Worm (Caenorhabditis elegans) whole organism, L4 larva: ENCODE results near the gene fat-7.

Experiments used
- R02D3.7 ChIP-seq: fragments of 150-350 bp; sonication (generic microtip); optimal IDR thresholded peaks from 3 replicates; lab custom pipeline; 2014; ENCODE audit warnings: missing biosample characterization, missing genetic modification characterization
- aly-2 ChIP-seq: sonication (generic microtip); optimal IDR thresholded peaks from 2 replicates; lab custom pipeline; 2018; ENCODE audit warnings: missing biosample characterization, missing genetic modification characterization
- cey-2 ChIP-seq: sonication (generic microtip); optimal IDR thresholded peaks from 3 replicates; lab custom pipeline; 2017; ENCODE audit warnings: missing genetic modification characterization, mild to moderate bottlenecking, missing compliant biosample characterization, antibody characterized with exemption, borderline replicate concordance; ENCODE audit not compliant: insufficient read depth
- dmd-6 ChIP-seq: fragments of 200-800 bp; sonication (Bioruptor generic); IDR thresholded peaks from 2 replicates; pipeline ENCODE4 v1.3.6; 2022; ENCODE audit warnings: missing genetic modification reagents, missing genetic modification characterization, missing compliant biosample characterization
- dve-1 ChIP-seq: sonication (generic microtip); optimal IDR thresholded peaks from 2 replicates; lab custom pipeline; 2017; ENCODE audit warnings: antibody characterized with exemption, mild to moderate bottlenecking, missing genetic modification characterization, missing compliant biosample characterization; ENCODE audit not compliant: insufficient read depth
- mdt-29 ChIP-seq: fragments of 200-800 bp; sonication (Bioruptor generic); IDR thresholded peaks from 2 replicates; pipeline ENCODE4 v1.3.6; 2022; ENCODE audit warnings: missing genetic modification reagents, missing genetic modification characterization, missing compliant biosample characterization
- nhr-10 ChIP-seq: fragments of 150-350 bp; optimal IDR thresholded peaks from 2 replicates; lab custom pipeline; 2014; ENCODE audit warnings: missing biosample characterization, missing genetic modification characterization
- nhr-11 ChIP-seq: fragments of 150-350 bp; optimal IDR thresholded peaks from 2 replicates; lab custom pipeline; 2014; ENCODE audit warnings: missing biosample characterization, missing genetic modification characterization
- nhr-76 ChIP-seq: fragments of 150-350 bp; optimal IDR thresholded peaks from 2 replicates; lab custom pipeline; 2014; ENCODE audit warnings: missing biosample characterization, missing genetic modification characterization
- pqm-1 ChIP-seq: sonication (generic microtip); optimal IDR thresholded peaks from 2 replicates; lab custom pipeline; 2017; ENCODE audit warnings: missing biosample characterization, missing genetic modification characterization
- unc-62 ChIP-seq, 3 experiments: fragments of 150-350 bp in 1 of 3; sonication (generic microtip); optimal IDR thresholded peaks in 2 of 3; peaks in 1 of 3; 1 replicate in 1 of 3; 2 replicates in 2 of 3; lab custom pipeline; 2014 to 2017; ENCODE audit warnings: missing biosample characterization in 3 of 3, missing genetic modification characterization in 3 of 3, missing genetic modification reagents in 3 of 3, missing genotype in 1 of 3
- zag-1 ChIP-seq: fragments of 150-350 bp; optimal IDR thresholded peaks from 2 replicates; lab custom pipeline; 2014; ENCODE audit warnings: missing biosample characterization, missing genetic modification characterization

ce11 chrV:7110370-7110769, 42.6 kb downstream of the fat-7 start:
- no peak for TF ChIP-seq pqm-1
- TF ChIP-seq dve-1 = no peak
- TF ChIP-seq nhr-76 (tag; lab: Kevin White, UChicago) = no peak
- TF ChIP-seq unc-62 (GFP tag; optimal IDR thresholded peaks at IDR 0.05 in 1 of 2; lab: Kevin White, UChicago) = no peak
- no peak for TF ChIP-seq unc-62 (tag; optimal IDR thresholded peaks at IDR 0.05; lab: Kevin White, UChicago)
- TF ChIP-seq nhr-10 (tag; lab: Kevin White, UChicago) = no peak
- TF ChIP-seq aly-2 (tag; lab: Kevin White, UChicago) = no peak
- no peak for TF ChIP-seq nhr-11
- TF ChIP-seq mdt-29 (GFP tag; lab: Robert Waterston, UW) = no peak
- no peak for TF ChIP-seq R02D3.7
- no peak for TF ChIP-seq zag-1 (tag; lab: Kevin White, UChicago)
- no peak for TF ChIP-seq cey-2
- TF ChIP-seq dmd-6 (GFP tag; lab: Robert Waterston, UW) = no peak
